Worm (Caenorhabditis elegans) whole organism, L4 larva: ENCODE results near the gene C15C7.4.

Experiments
- D1046.2 ChIP-seq: fragments of 200-800 bp; sonication (Bioruptor generic); IDR thresholded peaks from 2 replicates; pipeline ENCODE4 v1.3.6; 2022; ENCODE audit warnings: missing genetic modification characterization, missing compliant biosample characterization
- F10B5.3 ChIP-seq: sonication (generic microtip); optimal IDR thresholded peaks from 2 replicates; lab custom pipeline; 2016; ENCODE audit warnings: mild to moderate bottlenecking, missing genetic modification characterization, missing compliant biosample characterization
- R02D3.7 ChIP-seq: fragments of 150-350 bp; sonication (generic microtip); optimal IDR thresholded peaks from 3 replicates; lab custom pipeline; 2014; ENCODE audit warnings: missing biosample characterization, missing genetic modification characterization
- T20F7.1 ChIP-seq: fragments of 200-800 bp; sonication (Bioruptor generic); optimal IDR thresholded peaks from 2 replicates; lab custom pipeline; 2018; ENCODE audit warnings: mild to moderate bottlenecking, missing genetic modification characterization, missing compliant biosample characterization
- Y105C5A.15 ChIP-seq: fragments of 200-800 bp; sonication (Bioruptor generic); IDR thresholded peaks from 2 replicates; pipeline ENCODE4 v1.3.6; 2022; ENCODE audit warnings: missing genetic modification characterization, missing compliant biosample characterization
- Y48G9A.11 ChIP-seq: fragments of 200-800 bp; sonication (Bioruptor generic); IDR thresholded peaks from 2 replicates; pipeline ENCODE4 v1.3.6; 2022; ENCODE audit warnings: missing genetic modification reagents, missing genetic modification characterization, missing compliant biosample characterization
- ZK546.5 ChIP-seq, 2 experiments: sonication (generic microtip); optimal IDR thresholded peaks; 2 replicates each; lab custom pipeline; 2017; ENCODE audit warnings: missing biosample characterization in 2 of 2, missing genetic modification characterization in 2 of 2
- aha-1 ChIP-seq: fragments of 150-350 bp; peaks from one replicate; lab custom pipeline; 2014; ENCODE audit warnings: missing biosample characterization, missing genetic modification characterization
- arid-1 ChIP-seq: fragments of 200-800 bp; sonication (Bioruptor generic); conservative IDR thresholded peaks from 2 replicates; pipeline ENCODE4 v1.3.6; 2022; ENCODE audit warnings: missing genetic modification reagents, missing genetic modification characterization, missing compliant biosample characterization
- attf-4 ChIP-seq: sonication (generic microtip); optimal IDR thresholded peaks from 3 replicates; lab custom pipeline; 2017; ENCODE audit warnings: missing biosample characterization, missing genetic modification characterization
- daf-19 ChIP-seq: fragments of 200-800 bp; sonication (Bioruptor generic); conservative IDR thresholded peaks from 2 replicates; pipeline ENCODE4 v1.3.6; 2022; ENCODE audit warnings: missing genetic modification characterization, missing compliant biosample characterization
- dmd-6 ChIP-seq: fragments of 200-800 bp; sonication (Bioruptor generic); IDR thresholded peaks from 2 replicates; pipeline ENCODE4 v1.3.6; 2022; ENCODE audit warnings: missing genetic modification reagents, missing genetic modification characterization, missing compliant biosample characterization
- dmd-8 ChIP-seq: fragments of 200-800 bp; sonication (Bioruptor generic); IDR thresholded peaks from 2 replicates; pipeline ENCODE4 v1.3.6; 2022; ENCODE audit warnings: missing genetic modification characterization, missing compliant biosample characterization
- dmd-9 ChIP-seq: fragments of 200-800 bp; sonication (Bioruptor generic); IDR thresholded peaks from 2 replicates; pipeline ENCODE4 v1.3.6; 2022; ENCODE audit warnings: missing genetic modification reagents, missing genetic modification characterization, missing compliant biosample characterization
- dpl-1 ChIP-seq: fragments of 150-350 bp; optimal IDR thresholded peaks from 2 replicates; lab custom pipeline; 2014; ENCODE audit warnings: missing biosample characterization, missing genetic modification reagents, missing genetic modification characterization
- egl-27 ChIP-seq: sonication (generic microtip); optimal IDR thresholded peaks from 3 replicates; lab custom pipeline; 2017; ENCODE audit warnings: missing biosample characterization, missing genetic modification reagents, missing genetic modification characterization
- fkh-10 ChIP-seq: fragments of 150-350 bp; optimal IDR thresholded peaks from 2 replicates; lab custom pipeline; 2014; ENCODE audit warnings: missing biosample characterization, missing genetic modification reagents, missing genetic modification characterization
- fos-1 ChIP-seq: fragments of 150-350 bp; optimal IDR thresholded peaks from 2 replicates; lab custom pipeline; 2014; ENCODE audit warnings: missing biosample characterization, missing genetic modification characterization
- gei-8 ChIP-seq: fragments of 200-800 bp; sonication (Bioruptor generic); optimal IDR thresholded peaks from 2 replicates; lab custom pipeline; 2018; ENCODE audit warnings: mild to moderate bottlenecking, missing genetic modification characterization, missing compliant biosample characterization
- hif-1 ChIP-seq, 2 experiments: sonication (generic microtip); optimal IDR thresholded peaks; 2 replicates each; lab custom pipeline; 2016 to 2017; ENCODE audit warnings: missing compliant biosample characterization in 2 of 2, missing genetic modification characterization in 2 of 2, missing genetic modification reagents in 2 of 2, missing genotype in 2 of 2, mild to moderate bottlenecking in 1 of 2
- hlh-11 ChIP-seq: fragments of 200-800 bp; sonication (Bioruptor generic); optimal IDR thresholded peaks from 2 replicates; lab custom pipeline; 2018; ENCODE audit warnings: mild to moderate bottlenecking, missing genetic modification characterization, missing compliant biosample characterization
- hmg-1.1 ChIP-seq: fragments of 200-800 bp; sonication (Bioruptor generic); IDR thresholded peaks from 2 replicates; pipeline ENCODE4 v1.3.6; 2022; ENCODE audit warnings: missing genetic modification reagents, missing genetic modification characterization, missing compliant biosample characterization
- lim-7 ChIP-seq: fragments of 200-800 bp; sonication (Bioruptor generic); IDR thresholded peaks from 2 replicates; pipeline ENCODE4 v1.3.6; 2022; ENCODE audit warnings: missing genetic modification characterization, missing compliant biosample characterization
- lin-13 ChIP-seq: fragments of 150-350 bp; optimal IDR thresholded peaks from 2 replicates; lab custom pipeline; 2014; ENCODE audit warnings: missing biosample characterization, missing genetic modification reagents, missing genetic modification characterization
- lin-15B ChIP-seq: fragments of 150-350 bp; sonication (generic microtip); optimal IDR thresholded peaks from 3 replicates; lab custom pipeline; 2014; ENCODE audit warnings: missing biosample characterization, missing genetic modification characterization
- lin-38 ChIP-seq: fragments of 200-800 bp; sonication (Bioruptor generic); IDR thresholded peaks from 2 replicates; pipeline ENCODE4 v1.3.6; 2022; ENCODE audit warnings: missing genetic modification reagents, missing genetic modification characterization, missing compliant biosample characterization
- lir-3 ChIP-seq: sonication (generic microtip); optimal IDR thresholded peaks from 2 replicates; lab custom pipeline; 2016; ENCODE audit warnings: mild to moderate bottlenecking, missing genetic modification characterization, missing compliant biosample characterization
- madf-9 ChIP-seq: fragments of 200-800 bp; sonication (Bioruptor generic); conservative IDR thresholded peaks from 2 replicates; pipeline ENCODE4 v1.3.6; 2022; ENCODE audit warnings: missing genetic modification reagents, missing genetic modification characterization, missing compliant biosample characterization
- mdt-29 ChIP-seq: fragments of 200-800 bp; sonication (Bioruptor generic); IDR thresholded peaks from 2 replicates; pipeline ENCODE4 v1.3.6; 2022; ENCODE audit warnings: missing genetic modification reagents, missing genetic modification characterization, missing compliant biosample characterization
- mxl-2 ChIP-seq: fragments of 200-800 bp; sonication (Bioruptor generic); conservative IDR thresholded peaks from 2 replicates; pipeline ENCODE4 v1.3.6; 2022; ENCODE audit warnings: missing genetic modification reagents, missing genetic modification characterization, missing compliant biosample characterization
- nhr-10 ChIP-seq: fragments of 150-350 bp; optimal IDR thresholded peaks from 2 replicates; lab custom pipeline; 2014; ENCODE audit warnings: missing biosample characterization, missing genetic modification characterization
- nhr-111 ChIP-seq: fragments of 200-800 bp; sonication (Bioruptor generic); optimal IDR thresholded peaks from 2 replicates; lab custom pipeline; 2018; ENCODE audit warnings: mild to moderate bottlenecking, missing genetic modification characterization, missing compliant biosample characterization
- nhr-41 ChIP-seq: fragments of 200-800 bp; sonication (Bioruptor generic); IDR thresholded peaks from 2 replicates; pipeline ENCODE4 v1.3.6; 2022; ENCODE audit warnings: missing genetic modification reagents, missing genetic modification characterization, missing compliant biosample characterization
- nhr-76 ChIP-seq: fragments of 150-350 bp; optimal IDR thresholded peaks from 2 replicates; lab custom pipeline; 2014; ENCODE audit warnings: missing biosample characterization, missing genetic modification characterization
- nhr-77 ChIP-seq: fragments of 150-350 bp; optimal IDR thresholded peaks from 2 replicates; lab custom pipeline; 2014; ENCODE audit warnings: missing biosample characterization, missing genetic modification characterization
- php-3 ChIP-seq: fragments of 200-800 bp; sonication (Bioruptor generic); IDR thresholded peaks from 2 replicates; pipeline ENCODE4 v1.3.6; 2022; ENCODE audit warnings: missing genetic modification reagents, missing genetic modification characterization, missing compliant biosample characterization
- rbr-2 ChIP-seq: sonication (generic microtip); optimal IDR thresholded peaks from 2 replicates; lab custom pipeline; 2016; ENCODE audit warnings: missing genotype, missing genetic modification characterization, missing compliant biosample characterization
- saeg-2 ChIP-seq: fragments of 200-800 bp; sonication (Bioruptor generic); IDR thresholded peaks from 2 replicates; pipeline ENCODE4 v1.3.6; 2022; ENCODE audit warnings: missing genetic modification reagents, missing genetic modification characterization, missing compliant biosample characterization
- sdz-12 ChIP-seq: fragments of 200-800 bp; sonication (Bioruptor generic); optimal IDR thresholded peaks from 2 replicates; lab custom pipeline; 2018; ENCODE audit warnings: mild to moderate bottlenecking, missing genetic modification characterization, missing compliant biosample characterization
- set-16 ChIP-seq: fragments of 200-800 bp; sonication (Bioruptor generic); IDR thresholded peaks from 2 replicates; pipeline ENCODE4 v1.3.6; 2022; ENCODE audit warnings: missing genetic modification reagents, missing genetic modification characterization, missing compliant biosample characterization
- snpc-1.2 ChIP-seq: fragments of 200-800 bp; sonication (Bioruptor generic); IDR thresholded peaks from 2 replicates; pipeline ENCODE4 v1.3.6; 2022; ENCODE audit warnings: missing genetic modification reagents, missing genetic modification characterization, missing compliant biosample characterization
- tag-97 ChIP-seq: fragments of 200-800 bp; sonication (Bioruptor generic); IDR thresholded peaks from 2 replicates; pipeline ENCODE4 v1.3.6; 2022; ENCODE audit warnings: missing genetic modification characterization, missing compliant biosample characterization
- tra-1 ChIP-seq: fragments of 200-800 bp; sonication (Bioruptor generic); IDR thresholded peaks from 2 replicates; pipeline ENCODE4 v1.3.6; 2022; ENCODE audit warnings: missing genetic modification reagents, missing genetic modification characterization, missing compliant biosample characterization
- unc-130 ChIP-seq: sonication (generic microtip); optimal IDR thresholded peaks from 2 replicates; lab custom pipeline; 2016; ENCODE audit warnings: missing genetic modification reagents, missing genetic modification characterization, missing compliant biosample characterization
- unc-62 ChIP-seq, 3 experiments: fragments of 150-350 bp in 1 of 3; sonication (generic microtip); optimal IDR thresholded peaks in 2 of 3; peaks in 1 of 3; 1 replicate in 1 of 3; 2 replicates in 2 of 3; lab custom pipeline; 2014 to 2017; ENCODE audit warnings: missing biosample characterization in 3 of 3, missing genetic modification characterization in 3 of 3, missing genetic modification reagents in 3 of 3, missing genotype in 1 of 3
- zag-1 ChIP-seq: fragments of 150-350 bp; optimal IDR thresholded peaks from 2 replicates; lab custom pipeline; 2014; ENCODE audit warnings: missing biosample characterization, missing genetic modification characterization
- zfp-2 ChIP-seq: sonication (generic microtip); optimal IDR thresholded peaks from 2 replicates; lab custom pipeline; 2016; ENCODE audit warnings: mild to moderate bottlenecking, missing genetic modification characterization, missing compliant biosample characterization
- zip-11 ChIP-seq: fragments of 200-800 bp; sonication (Bioruptor generic); IDR thresholded peaks from 2 replicates; pipeline ENCODE4 v1.3.6; 2022; ENCODE audit warnings: missing genetic modification characterization, missing compliant biosample characterization

The C15C7.4 gene

DNA sequence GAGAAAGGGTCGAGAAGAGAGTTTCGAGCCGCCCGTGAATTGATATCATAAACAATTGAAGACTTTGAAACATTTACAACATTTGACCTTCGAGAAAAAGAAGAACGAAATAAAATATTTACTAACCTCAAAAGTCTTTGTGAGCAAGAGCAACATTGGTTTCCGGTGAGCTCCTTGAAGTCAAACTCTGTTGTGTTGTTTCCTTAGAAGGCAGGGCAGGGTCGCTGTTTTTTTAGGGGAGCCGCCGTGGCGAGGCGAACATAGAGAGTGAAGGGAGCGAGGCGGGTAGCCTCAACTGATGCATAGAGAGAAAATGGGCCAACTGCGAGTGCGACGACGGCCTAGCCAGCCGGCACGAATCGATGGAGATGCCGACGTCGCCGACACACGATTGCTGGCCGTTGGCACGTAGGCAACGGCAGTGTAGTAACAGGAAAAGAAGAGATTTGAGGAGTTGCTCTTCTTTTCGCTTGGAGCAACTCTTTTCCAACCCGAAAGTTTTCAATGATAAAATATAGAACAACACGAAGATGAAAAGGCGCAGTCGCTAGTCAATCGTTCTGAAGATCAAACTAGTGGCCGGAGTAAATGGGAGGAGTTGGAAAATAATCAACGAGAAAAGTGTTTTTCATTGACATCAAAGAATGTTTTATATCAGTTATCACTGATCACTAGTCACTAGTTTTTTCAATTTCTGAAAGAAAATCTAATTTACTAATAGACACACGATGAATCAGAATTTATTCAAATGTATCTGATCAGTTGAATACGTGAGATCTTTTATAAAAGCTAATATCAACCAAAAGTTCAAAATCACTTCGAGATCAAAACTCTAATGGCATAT is 29.1 kb upstream of the C15C7.4 start, which contains the start of gene mai-1 (continued):
- TF ChIP-seq Y48G9A.11 (GFP tag; lab: Robert Waterston, UW) (peak; percentile 45; the same call in 1 of the 2 replicates), attf-4 (no peak), arid-1 (peak; percentile 73), Y105C5A.15 (GFP tag; lab: Robert Waterston, UW) (no peak), dmd-9 (GFP tag; lab: Robert Waterston, UW) (no peak), nhr-77 (tag; lab: Kevin White, UChicago) (no peak), egl-27 (tag; lab: Kevin White, UChicago) (no peak), unc-130 (no peak), lin-38 (GFP tag; lab: Robert Waterston, UW) (peak; percentile 9; the same call in 1 of the 2 replicates), sdz-12 (GFP tag; lab: Kevin White, UChicago) (peak; percentile 33), fos-1 (no peak)
- TF ChIP-seq, all 104 proteins: peak for 35

DNA sequence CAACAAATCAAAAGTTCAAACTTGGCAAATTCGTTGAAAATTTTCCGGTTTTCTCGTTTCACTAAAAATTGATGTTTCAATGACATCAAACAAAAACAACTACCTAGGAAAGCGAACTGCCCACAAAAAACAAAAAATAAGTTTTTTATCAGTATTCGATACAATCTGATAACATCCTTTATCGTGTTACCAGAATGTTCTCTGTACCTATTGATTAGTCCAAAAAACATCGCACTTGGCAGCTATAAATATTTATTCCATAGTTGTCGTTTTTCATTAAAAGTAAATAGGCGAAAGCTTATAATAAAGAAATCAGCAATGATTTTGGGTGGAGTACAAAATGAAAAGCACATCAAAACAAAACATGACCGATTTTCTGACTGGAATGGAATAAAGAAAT is 28.2 kb upstream of the C15C7.4 start:
- peak; percentile 76 for TF ChIP-seq php-3 (GFP tag; lab: Robert Waterston, UW)
- TF ChIP-seq sdz-12 (GFP tag; lab: Kevin White, UChicago) = no peak
- peak; percentile 60; the same call in 1 of the 2 replicates for TF ChIP-seq mdt-29 (GFP tag; lab: Robert Waterston, UW)
- TF ChIP-seq ZK546.5 (tag; optimal IDR thresholded peaks at IDR 0.05; lab: Kevin White, UChicago) = no peak
- no peak for TF ChIP-seq hif-1 (tag; optimal IDR thresholded peaks at IDR 0.05; lab: Kevin White, UChicago)
- no peak for TF ChIP-seq T20F7.1 (GFP tag; lab: Kevin White, UChicago)
- TF ChIP-seq tra-1 = peak; percentile 72
- no peak for TF ChIP-seq rbr-2 (tag; lab: Kevin White, UChicago)
- peak; percentile 66 for TF ChIP-seq dmd-6 (GFP tag; lab: Robert Waterston, UW)
- TF ChIP-seq snpc-1.2 (GFP tag; lab: Robert Waterston, UW) = no peak
- TF ChIP-seq F10B5.3 (tag; lab: Kevin White, UChicago) = no peak
- TF ChIP-seq dmd-8 = no peak
- TF ChIP-seq D1046.2 (GFP tag; lab: Robert Waterston, UW) = no peak
- TF ChIP-seq nhr-111 (GFP tag; lab: Kevin White, UChicago) = no peak
- no peak for TF ChIP-seq set-16 (GFP tag; lab: Robert Waterston, UW)
- TF ChIP-seq tag-97 = no peak
- no peak for TF ChIP-seq madf-9
- TF ChIP-seq Y105C5A.15 (GFP tag; lab: Robert Waterston, UW) = no peak
- TF ChIP-seq R02D3.7 (tag; lab: Kevin White, UChicago) = no peak
- no peak for TF ChIP-seq zag-1
- TF ChIP-seq nhr-77 (tag; lab: Kevin White, UChicago) = peak; percentile 13
- no peak for TF ChIP-seq daf-19 (GFP tag; lab: Robert Waterston, UW)
- TF ChIP-seq nhr-76 = no peak
- TF ChIP-seq lin-13 (GFP tag; lab: Kevin White, UChicago) = no peak
- TF ChIP-seq unc-62 (GFP tag; optimal IDR thresholded peaks at IDR 0.05 in 1 of 2; lab: Kevin White, UChicago) = no peak
- TF ChIP-seq unc-62 (tag; optimal IDR thresholded peaks at IDR 0.05; lab: Kevin White, UChicago) = no peak
- TF ChIP-seq hlh-11 (tag; lab: Kevin White, UChicago) = peak; percentile 77
- peak; percentile 88 for TF ChIP-seq aha-1 (tag; lab: Kevin White, UChicago)
- no peak for TF ChIP-seq nhr-41
- no peak for TF ChIP-seq nhr-10
- TF ChIP-seq mxl-2 = no peak
- TF ChIP-seq zip-11 (GFP tag; lab: Robert Waterston, UW) = no peak
- TF ChIP-seq gei-8 (GFP tag; lab: Kevin White, UChicago) = no peak
- TF ChIP-seq zfp-2 (tag; lab: Kevin White, UChicago) = no peak
- no peak for TF ChIP-seq Y48G9A.11 (GFP tag; lab: Robert Waterston, UW)
- no peak for TF ChIP-seq lim-7 (GFP tag; lab: Robert Waterston, UW)
- no peak for TF ChIP-seq dpl-1 (GFP tag; lab: Kevin White, UChicago)
- no peak for TF ChIP-seq hmg-1.1
- TF ChIP-seq saeg-2 (GFP tag; lab: Robert Waterston, UW) = 0 out of 2 replicates have a peak, but pooled peaks have one; percentile 30
- TF ChIP-seq lir-3 (tag; lab: Kevin White, UChicago) = no peak
- no peak for TF ChIP-seq fkh-10 (GFP tag; lab: Kevin White, UChicago)
- no peak for TF ChIP-seq lin-15B (tag; lab: Kevin White, UChicago)
